Worm (Caenorhabditis elegans) whole organism, young adult: Measurements from ENCODE around the gene ZK131.11.

Experiments used
- attf-6 ChIP-seq: fragments of 200-800 bp; sonication (Bioruptor generic); IDR thresholded peaks from 2 replicates; pipeline ENCODE4 v1.3.6; 2022; ENCODE audit warnings: missing genetic modification reagents, missing genetic modification characterization, missing compliant biosample characterization
- ceh-100 ChIP-seq: fragments of 200-800 bp; sonication (Bioruptor generic); IDR thresholded peaks from 2 replicates; pipeline ENCODE4 v1.3.6; 2022; ENCODE audit warnings: missing genetic modification reagents, missing genetic modification characterization, missing compliant biosample characterization
- efl-1 ChIP-seq: fragments of 150-350 bp; optimal IDR thresholded peaks from 2 replicates; lab custom pipeline; 2014; ENCODE audit warnings: missing biosample characterization, missing genetic modification reagents, missing genetic modification characterization
- nhr-27 ChIP-seq: fragments of 200-800 bp; sonication (Bioruptor generic); optimal IDR thresholded peaks from 2 replicates; lab custom pipeline; 2018; ENCODE audit warnings: mild to moderate bottlenecking, missing genetic modification characterization, moderate library complexity, missing compliant biosample characterization
- nhr-90 ChIP-seq: sonication (generic microtip); optimal IDR thresholded peaks from 2 replicates; lab custom pipeline; 2016; ENCODE audit warnings: missing genotype, mild to moderate bottlenecking, missing genetic modification characterization, missing compliant biosample characterization
- rcor-1 ChIP-seq: fragments of 200-800 bp; sonication (Bioruptor generic); IDR thresholded peaks from 2 replicates; pipeline ENCODE4 v1.3.6; 2022; ENCODE audit warnings: missing genetic modification reagents, missing genetic modification characterization, missing compliant biosample characterization

- no peak for TF ChIP-seq nhr-27 (tag; lab: Kevin White, UChicago)
- TF ChIP-seq nhr-90 = no peak
- no peak for TF ChIP-seq attf-6
- TF ChIP-seq efl-1 (GFP tag; lab: Kevin White, UChicago) = no peak
- no peak for TF ChIP-seq rcor-1 (GFP tag; lab: Robert Waterston, UW)
- TF ChIP-seq ceh-100 (GFP tag; lab: Robert Waterston, UW) = no peak
These were observed 21.4 kb downstream of the ZK131.11 start for ce11 chrII:13813413-13813812.
